Worm (Caenorhabditis elegans) whole organism, L3 larva: Measurements from ENCODE around the gene T21E8.7.

ENCODE experiments used
- ceh-9 ChIP-seq: sonication (generic microtip); optimal IDR thresholded peaks from 2 replicates; lab custom pipeline; 2018; ENCODE audit warnings: missing biosample characterization, missing genetic modification characterization
- egl-27 ChIP-seq: sonication (generic microtip); optimal IDR thresholded peaks from 4 replicates; lab custom pipeline; 2017; ENCODE audit warnings: missing biosample characterization, missing genetic modification reagents, missing genetic modification characterization
- elt-3 ChIP-seq, 3 experiments: fragments of 150-350 bp in 1 of 3; sonication (generic microtip) in 2 of 3; optimal IDR thresholded peaks; 2 replicates in 2 of 3; 4 replicates in 1 of 3; lab custom pipeline; 2014 to 2017; ENCODE audit warnings: missing biosample characterization in 3 of 3, missing genetic modification characterization in 3 of 3
- jun-1 ChIP-seq: fragments of 150-350 bp; optimal IDR thresholded peaks from 2 replicates; lab custom pipeline; 2014; ENCODE audit warnings: missing biosample characterization, missing genetic modification reagents, missing genetic modification characterization
- lin-15B ChIP-seq: fragments of 150-350 bp; optimal IDR thresholded peaks from 2 replicates; lab custom pipeline; 2014; ENCODE audit warnings: missing biosample characterization, missing genetic modification characterization
- nhr-11 ChIP-seq: fragments of 150-350 bp; optimal IDR thresholded peaks from 2 replicates; lab custom pipeline; 2014; ENCODE audit warnings: missing biosample characterization, missing genetic modification characterization
- nhr-237 ChIP-seq: fragments of 150-350 bp; optimal IDR thresholded peaks from 2 replicates; lab custom pipeline; 2014; ENCODE audit warnings: missing biosample characterization, missing genetic modification characterization
- nhr-25 ChIP-seq: sonication (generic microtip); optimal IDR thresholded peaks from 2 replicates; lab custom pipeline; 2017; ENCODE audit warnings: missing biosample characterization, missing genetic modification characterization
- nhr-28 ChIP-seq: fragments of 150-350 bp; optimal IDR thresholded peaks from 2 replicates; lab custom pipeline; 2014; ENCODE audit warnings: missing biosample characterization, missing genetic modification characterization
- nhr-76 ChIP-seq: fragments of 150-350 bp; sonication (generic microtip); optimal IDR thresholded peaks from 5 replicates; lab custom pipeline; 2014; ENCODE audit warnings: missing biosample characterization, missing genetic modification characterization
- nhr-77 ChIP-seq: fragments of 150-350 bp; optimal IDR thresholded peaks from 2 replicates; lab custom pipeline; 2014; ENCODE audit warnings: missing biosample characterization, missing genetic modification characterization
- zag-1 ChIP-seq: fragments of 150-350 bp; optimal IDR thresholded peaks from 2 replicates; lab custom pipeline; 2014; ENCODE audit warnings: missing biosample characterization, missing genetic modification characterization
- ztf-11 ChIP-seq: fragments of 150-350 bp; optimal IDR thresholded peaks from 2 replicates; lab custom pipeline; 2014; ENCODE audit warnings: missing biosample characterization, missing genetic modification characterization

ce11 chrX:10844602-10845354 lies 38.5 kb upstream of the T21E8.7 start, which contains the start of gene C05A9.2:
- TF ChIP-seq nhr-25 (tag; lab: Kevin White, UChicago) = no peak
- TF ChIP-seq zag-1 (tag; lab: Kevin White, UChicago) = no peak
- TF ChIP-seq elt-3 (tag; optimal IDR thresholded peaks at IDR 0.05; lab: Kevin White, UChicago) = no peak
- TF ChIP-seq nhr-11 (tag; lab: Kevin White, UChicago) = no peak
- TF ChIP-seq lin-15B (tag; lab: Kevin White, UChicago) = no peak
- TF ChIP-seq nhr-76 (tag; lab: Kevin White, UChicago) = no peak
- no peak for TF ChIP-seq nhr-77
- no peak for TF ChIP-seq nhr-28
- TF ChIP-seq ztf-11 (tag; lab: Kevin White, UChicago) = no peak
- TF ChIP-seq egl-27 (tag; lab: Kevin White, UChicago) = no peak
- no peak for TF ChIP-seq nhr-237
- TF ChIP-seq jun-1 = no peak
- no peak for TF ChIP-seq ceh-9
